Worm (Caenorhabditis elegans) whole organism, L1 larva: ENCODE results near the gene R08A2.1.

ENCODE experiments used
- C04F5.9 ChIP-seq: sonication (generic microtip); optimal IDR thresholded peaks from 2 replicates; lab custom pipeline; 2016; ENCODE audit warnings: missing genetic modification characterization, missing compliant biosample characterization
- C16A3.4 ChIP-seq: fragments of 150-350 bp; optimal IDR thresholded peaks from 2 replicates; lab custom pipeline; 2014; ENCODE audit warnings: missing biosample characterization, missing genetic modification characterization
- Y116A8C.19 ChIP-seq: sonication (generic microtip); optimal IDR thresholded peaks from 2 replicates; lab custom pipeline; 2016; ENCODE audit warnings: missing compliant biosample characterization, missing genetic modification characterization, borderline replicate concordance
- alr-1 ChIP-seq: fragments of 200-800 bp; sonication (Bioruptor generic); optimal IDR thresholded peaks from 2 replicates; lab custom pipeline; 2018; ENCODE audit warnings: borderline replicate concordance, mild to moderate bottlenecking, missing genetic modification characterization, missing compliant biosample characterization
- aly-2 ChIP-seq: fragments of 150-350 bp; optimal IDR thresholded peaks from 2 replicates; lab custom pipeline; 2014; ENCODE audit warnings: missing biosample characterization, missing genetic modification characterization
- blmp-1 ChIP-seq: fragments of 150-350 bp; optimal IDR thresholded peaks from 2 replicates; lab custom pipeline; 2014; ENCODE audit warnings: missing biosample characterization, missing genetic modification characterization
- ceh-82 ChIP-seq, 3 experiments: fragments of 150-350 bp in 1 of 3; sonication (generic microtip) in 2 of 3; optimal IDR thresholded peaks; 2 replicates each; lab custom pipeline; 2014 to 2017; ENCODE audit warnings: missing biosample characterization in 3 of 3, missing genetic modification characterization in 3 of 3
- ces-1 ChIP-seq: fragments of 150-350 bp; optimal IDR thresholded peaks from 2 replicates; lab custom pipeline; 2014; ENCODE audit warnings: missing biosample characterization, missing genetic modification reagents, missing genetic modification characterization
- dpl-1 ChIP-seq, 3 experiments: fragments of 150-350 bp in 2 of 3; sonication (generic microtip) in 1 of 3; optimal IDR thresholded peaks; 2 replicates each; lab custom pipeline; 2014 to 2017; ENCODE audit warnings: missing biosample characterization in 3 of 3, missing genetic modification characterization in 3 of 3, missing genetic modification reagents in 3 of 3
- dsc-1 ChIP-seq: sonication (generic microtip); optimal IDR thresholded peaks from 2 replicates; lab custom pipeline; 2016; ENCODE audit warnings: mild to moderate bottlenecking, missing genetic modification characterization, missing compliant biosample characterization
- efl-1 ChIP-seq, 4 experiments: fragments of 150-350 bp; optimal IDR thresholded peaks in 3 of 4; peaks in 1 of 4; 1 replicate in 1 of 4; 2 replicates in 3 of 4; lab custom pipeline; 2014; ENCODE audit warnings: missing biosample characterization in 2 of 4, missing genetic modification characterization in 2 of 4, missing genetic modification reagents in 2 of 4
- efl-3 ChIP-seq: fragments of 200-800 bp; sonication (Bioruptor generic); optimal IDR thresholded peaks from 2 replicates; lab custom pipeline; 2018; ENCODE audit warnings: mild to moderate bottlenecking, missing genetic modification characterization, missing compliant biosample characterization
- egl-13 ChIP-seq: sonication (generic microtip); optimal IDR thresholded peaks from 2 replicates; lab custom pipeline; 2016; ENCODE audit warnings: missing genotype, missing genetic modification reagents, missing genetic modification characterization, missing compliant biosample characterization
- elt-2 ChIP-seq: sonication (generic microtip); optimal IDR thresholded peaks from 2 replicates; lab custom pipeline; 2016; ENCODE audit warnings: missing genetic modification characterization, mild to moderate bottlenecking, inconsistent platforms, missing compliant biosample characterization, missing genetic modification reagents
- elt-3 ChIP-seq, 6 experiments: fragments of 150-350 bp in 1 of 6; sonication (generic microtip); optimal IDR thresholded peaks; 2 replicates each; lab custom pipeline; 2017 to 2018; ENCODE audit warnings: missing biosample characterization in 6 of 6, missing genetic modification characterization in 6 of 6, inconsistent platforms in 1 of 6
- fkh-4 ChIP-seq: sonication (generic microtip); optimal IDR thresholded peaks from 2 replicates; lab custom pipeline; 2016; ENCODE audit warnings: missing compliant biosample characterization, missing genetic modification characterization, borderline replicate concordance
- hlh-17 ChIP-seq: fragments of 200-800 bp; sonication (Bioruptor generic); optimal IDR thresholded peaks from 2 replicates; lab custom pipeline; 2018; ENCODE audit warnings: missing genetic modification characterization, mild to moderate bottlenecking, missing compliant biosample characterization, moderate library complexity, borderline replicate concordance
- isw-1 ChIP-seq: fragments of 200-800 bp; sonication (Bioruptor generic); IDR thresholded peaks from 2 replicates; pipeline ENCODE4 v1.3.6; 2022; ENCODE audit warnings: missing genetic modification characterization, missing compliant biosample characterization
- lin-13 ChIP-seq: fragments of 150-350 bp; optimal IDR thresholded peaks from 2 replicates; lab custom pipeline; 2014; ENCODE audit warnings: missing biosample characterization, missing genetic modification reagents, missing genetic modification characterization
- lin-15B ChIP-seq: fragments of 150-350 bp; sonication (generic microtip); optimal IDR thresholded peaks from 3 replicates; lab custom pipeline; 2014; ENCODE audit warnings: missing biosample characterization, missing genetic modification characterization
- lin-35 ChIP-seq, 2 experiments: fragments of 150-350 bp; optimal IDR thresholded peaks; 2 replicates each; lab custom pipeline; 2014; ENCODE audit warnings: missing biosample characterization in 2 of 2, missing genetic modification characterization in 2 of 2, missing genetic modification reagents in 2 of 2
- lsy-2 ChIP-seq, 2 experiments: fragments of 150-350 bp; optimal IDR thresholded peaks; 2 replicates each; lab custom pipeline; 2014; ENCODE audit warnings: missing biosample characterization in 2 of 2, missing genetic modification characterization in 2 of 2
- nhr-20 ChIP-seq: sonication (generic microtip); optimal IDR thresholded peaks from 2 replicates; lab custom pipeline; 2016; ENCODE audit warnings: mild to moderate bottlenecking, missing genetic modification characterization, missing compliant biosample characterization
- nhr-71 ChIP-seq: sonication (generic microtip); optimal IDR thresholded peaks from 2 replicates; lab custom pipeline; 2016; ENCODE audit warnings: mild to moderate bottlenecking, missing genetic modification characterization, moderate library complexity, missing compliant biosample characterization
- nhr-85 ChIP-seq: sonication (generic microtip); peaks from one replicate; lab custom pipeline; 2016; ENCODE audit warnings: missing genetic modification characterization, inconsistent platforms, missing compliant biosample characterization
- nhr-90 ChIP-seq: sonication (generic microtip); optimal IDR thresholded peaks from 2 replicates; lab custom pipeline; 2016; ENCODE audit warnings: mild to moderate bottlenecking, missing genetic modification characterization, missing compliant biosample characterization; ENCODE audit not compliant: poor library complexity
- pag-3 ChIP-seq: sonication (generic microtip); optimal IDR thresholded peaks from 2 replicates; lab custom pipeline; 2017; ENCODE audit warnings: missing genetic modification characterization, mild to moderate bottlenecking, missing compliant biosample characterization, antibody characterized with exemption, borderline replicate concordance; ENCODE audit not compliant: insufficient read depth
- rnt-1 ChIP-seq: sonication (generic microtip); optimal IDR thresholded peaks from 2 replicates; lab custom pipeline; 2016; ENCODE audit warnings: mild to moderate bottlenecking, missing genetic modification characterization, moderate library complexity, missing compliant biosample characterization
- skn-1 ChIP-seq: fragments of 150-350 bp; optimal IDR thresholded peaks from 2 replicates; lab custom pipeline; 2014; ENCODE audit warnings: missing biosample characterization, missing genetic modification characterization
- snpc-4 ChIP-seq: fragments of 150-350 bp; optimal IDR thresholded peaks from 2 replicates; lab custom pipeline; 2014; ENCODE audit warnings: missing biosample characterization, missing genetic modification characterization
- snu-23 ChIP-seq: sonication (generic microtip); optimal IDR thresholded peaks from 2 replicates; lab custom pipeline; 2016; ENCODE audit warnings: missing genetic modification characterization, missing compliant biosample characterization
- sptf-1 ChIP-seq: fragments of 150-350 bp; optimal IDR thresholded peaks from 2 replicates; lab custom pipeline; 2014; ENCODE audit warnings: missing biosample characterization, missing genetic modification characterization
- unc-98 ChIP-seq: fragments of 200-800 bp; sonication (Bioruptor generic); IDR thresholded peaks from 2 replicates; pipeline ENCODE4 v1.3.6; 2022; ENCODE audit warnings: missing genetic modification characterization, missing compliant biosample characterization
- xbp-1 ChIP-seq: sonication (generic microtip); optimal IDR thresholded peaks from 2 replicates; lab custom pipeline; 2016; ENCODE audit warnings: missing genetic modification characterization, missing compliant biosample characterization
- zag-1 ChIP-seq: fragments of 150-350 bp; optimal IDR thresholded peaks from 2 replicates; lab custom pipeline; 2014; ENCODE audit warnings: missing biosample characterization, missing genetic modification characterization
- ztf-4 ChIP-seq: fragments of 150-350 bp; optimal IDR thresholded peaks from 2 replicates; lab custom pipeline; 2014; ENCODE audit warnings: missing biosample characterization, missing genetic modification characterization

Gene R08A2.1

DNA sequence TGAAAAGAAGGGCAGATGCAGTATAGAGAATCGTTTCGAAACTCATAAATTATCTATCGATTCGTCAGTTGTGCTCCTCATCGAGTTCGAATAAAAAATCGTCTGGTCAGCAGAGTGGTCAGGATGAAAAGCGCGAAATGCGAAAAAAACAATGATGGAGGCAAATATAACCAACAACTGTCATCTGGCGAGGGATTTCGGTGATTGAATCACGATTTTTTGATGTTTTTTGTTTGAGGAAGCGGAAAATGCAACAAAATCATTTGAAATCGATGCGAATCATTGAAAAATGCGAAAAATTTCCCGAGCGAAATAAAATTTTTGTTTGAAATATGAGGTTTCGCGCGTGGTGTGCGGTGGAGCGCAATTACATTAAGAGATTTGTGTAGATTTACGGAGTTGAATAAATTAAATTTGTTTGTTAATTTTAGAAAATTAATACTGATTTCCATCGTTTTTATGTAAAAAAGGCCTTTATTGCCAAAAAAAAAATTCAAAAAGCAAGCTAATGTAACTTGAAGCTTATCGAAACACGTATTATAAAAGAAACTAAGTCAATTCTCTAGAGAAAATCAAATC, 14.9 kb upstream of the R08A2.1 start, which contains the start of gene unc-61 (continued):
- no peak for TF ChIP-seq alr-1 (tag; lab: Kevin White, UChicago)
- TF ChIP-seq lin-15B (tag; lab: Kevin White, UChicago), result peak; percentile 45
- TF ChIP-seq elt-2, result no peak
- TF ChIP-seq fkh-4 (tag; lab: Kevin White, UChicago), result no peak

- TF ChIP-seq hlh-17 (GFP tag; lab: Kevin White, UChicago) (no peak), ces-1 (GFP tag; lab: Kevin White, UChicago) (no peak), dpl-1 (GFP tag; optimal IDR thresholded peaks at IDR 0.05; lab: Kevin White, UChicago) (no peak), rnt-1 (no peak), nhr-90 (tag; lab: Kevin White, UChicago) (no peak)
Measured at ce11 chrV:14729343-14729742, 10.0 kb upstream of the R08A2.1 start, which contains the start of gene oig-3. TSS of gene oig-3 (plus strand) at chrV:14729643.

- TF ChIP-seq efl-1 (optimal IDR thresholded peaks at IDR 0.05; lab: Kevin White, UChicago) (no peak), efl-1 (GFP tag; optimal IDR thresholded peaks at IDR 0.05 in 1 of 2; lab: Kevin White, UChicago) (peak in 1 of 2 experiments; percentile 35), dsc-1 (tag; lab: Kevin White, UChicago) (no peak)
Measured at ce11 chrV:14728754-14729153, 9.4 kb upstream of the R08A2.1 start, which contains the start of gene Y50E8A.2. TSS of gene Y50E8A.2 (minus strand) at chrV:14728854.

- TF ChIP-seq nhr-90 (tag; lab: Kevin White, UChicago) (no peak), xbp-1 (no peak), sptf-1 (tag; lab: Kevin White, UChicago) (no peak), ces-1 (GFP tag; lab: Kevin White, UChicago) (no peak), lin-15B (tag; lab: Kevin White, UChicago) (no peak), pag-3 (tag; lab: Kevin White, UChicago) (no peak), Y116A8C.19 (tag; lab: Kevin White, UChicago) (no peak)
Measured at ce11 chrV:14726596-14726995, 7.2 kb upstream of the R08A2.1 start, which contains the start of gene Y50E8A.1. TSS of gene Y50E8A.1 (plus strand) at chrV:14726896.

- no peak for TF ChIP-seq egl-13 (tag; lab: Kevin White, UChicago)
- no peak for TF ChIP-seq ceh-82 (tag; optimal IDR thresholded peaks at IDR 0.05; lab: Kevin White, UChicago)
- TF ChIP-seq dpl-1 (GFP tag; optimal IDR thresholded peaks at IDR 0.05; lab: Kevin White, UChicago), result peak in 1 of 3 experiments; percentile 24
- TF ChIP-seq nhr-85, result peak; percentile 92
- TF ChIP-seq snu-23 (GFP tag; lab: Kevin White, UChicago), result peak; percentile 31
- peak; percentile 52 for TF ChIP-seq nhr-20 (tag; lab: Kevin White, UChicago)
- no peak for TF ChIP-seq skn-1
- TF ChIP-seq nhr-71 (tag; lab: Kevin White, UChicago), result peak; percentile 29
- peak in 1 of 2 experiments; percentile 20 for TF ChIP-seq lin-35 (GFP tag; optimal IDR thresholded peaks at IDR 0.05; lab: Kevin White, UChicago)
- peak in 2 of 6 experiments; percentile 4 to 28 for TF ChIP-seq elt-3 (tag; optimal IDR thresholded peaks at IDR 0.05; lab: Kevin White, UChicago)
- TF ChIP-seq lsy-2 (tag; optimal IDR thresholded peaks at IDR 0.05; lab: Kevin White, UChicago), result peak in 1 of 2 experiments; percentile 8
- peak; percentile 70 for TF ChIP-seq blmp-1 (tag; lab: Kevin White, UChicago)
Measured at ce11 chrV:14725409-14725808, 6.0 kb upstream of the R08A2.1 start.

- TF ChIP-seq aly-2 (tag; lab: Kevin White, UChicago) (no peak), egl-13 (tag; lab: Kevin White, UChicago) (no peak), efl-3 (no peak), nhr-85 (no peak), rnt-1 (no peak), efl-1 (optimal IDR thresholded peaks at IDR 0.05; lab: Kevin White, UChicago) (no peak), efl-1 (GFP tag; optimal IDR thresholded peaks at IDR 0.05 in 1 of 2; lab: Kevin White, UChicago) (no peak), unc-98 (GFP tag; lab: Robert Waterston, UW) (no peak), isw-1 (GFP tag; lab: Robert Waterston, UW) (no peak), ces-1 (GFP tag; lab: Kevin White, UChicago) (no peak), lin-13 (no peak), zag-1 (tag; lab: Kevin White, UChicago) (no peak), C16A3.4 (tag; lab: Kevin White, UChicago) (no peak), snpc-4 (no peak), skn-1 (no peak), sptf-1 (tag; lab: Kevin White, UChicago) (no peak), ztf-4 (tag; lab: Kevin White, UChicago) (no peak), C04F5.9 (tag; lab: Kevin White, UChicago) (no peak), lin-15B (tag; lab: Kevin White, UChicago) (no peak)
Measured at ce11 chrV:14723020-14723419, 3.6 kb upstream of the R08A2.1 start, which contains the start of gene R08A2.7. TSS of gene R08A2.7 (plus strand) at chrV:14723320.
